Worm (Caenorhabditis elegans) whole organism, midembryonic: ENCODE results near the gene pgp-6.

ENCODE experiments used
- cog-1 ChIP-seq: sonication (generic microtip); optimal IDR thresholded peaks from 2 replicates; lab custom pipeline; 2016; ENCODE audit warnings: missing genetic modification characterization, missing compliant biosample characterization
- flt-1 ChIP-seq: fragments of 200-800 bp; sonication (Bioruptor generic); IDR thresholded peaks from 2 replicates; pipeline ENCODE4 v1.3.6; 2022; ENCODE audit warnings: missing genetic modification characterization, missing compliant biosample characterization
- ztf-23 ChIP-seq: fragments of 200-800 bp; sonication (Bioruptor generic); IDR thresholded peaks from 2 replicates; pipeline ENCODE4 v1.3.6; 2022; ENCODE audit warnings: missing genetic modification reagents, missing genetic modification characterization, missing compliant biosample characterization
- ztf-29 ChIP-seq: fragments of 200-800 bp; sonication (Bioruptor generic); IDR thresholded peaks from 2 replicates; pipeline ENCODE4 v1.3.6; 2022; ENCODE audit warnings: missing genetic modification reagents, missing genetic modification characterization, missing compliant biosample characterization

DNA sequence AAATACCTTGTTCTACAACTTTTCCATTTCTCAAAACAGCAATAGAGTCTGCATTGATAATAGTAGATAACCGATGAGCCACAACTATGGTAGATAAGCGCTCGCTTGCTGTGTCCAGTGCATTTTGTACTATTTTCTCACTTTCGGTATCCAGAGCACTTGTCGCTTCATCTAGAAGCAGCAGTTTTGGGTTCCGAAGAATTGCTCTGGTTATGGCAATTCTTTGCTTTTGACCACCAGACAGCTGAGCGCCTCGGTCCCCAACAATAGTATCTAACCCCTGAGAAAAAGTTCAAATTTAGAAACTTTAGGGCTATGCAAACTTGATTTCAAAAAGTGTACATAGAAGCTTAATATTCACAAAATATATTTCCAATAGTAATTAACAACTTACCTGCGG is 17.6 kb downstream of the pgp-6 start:
- TF ChIP-seq cog-1 (tag; lab: Kevin White, UChicago) (no peak), ztf-29 (no peak), flt-1 (GFP tag; lab: Robert Waterston, UW) (no peak), ztf-23 (GFP tag; lab: Robert Waterston, UW) (no peak)
